Worm (Caenorhabditis elegans): ENCODE results near the gene clec-79.

ce11 chrIV:3944459-3944858, 28.7 kb upstream of the clec-79 start, which contains the start of gene clec-72:
- no peak for TF ChIP-seq B0019.2 (GFP tag; conservative IDR thresholded peaks at IDR 0.05)
- no peak for TF ChIP-seq Y56A3A.18 (GFP tag; IDR thresholded peaks at IDR 0.05)
- TF ChIP-seq F49E8.2 (tag; optimal IDR thresholded peaks at IDR 0.05; ENCODE audit: insufficient read depth) = no peak
- TF ChIP-seq lin-35 (GFP tag; optimal IDR thresholded peaks at IDR 0.05) = no peak

All from whole organism, young adult.